Fruit fly (Drosophila melanogaster) whole organism, embryonic: Measurements from ENCODE around the gene CG31792.

Experiments used
- Bteb2 ChIP-seq: fragments of 200-800 bp; sonication (Bioruptor generic); optimal IDR thresholded peaks from 2 replicates; lab custom pipeline; 2016; ENCODE audit warnings: missing biosample characterization, missing genetic modification characterization
- CG10147 ChIP-seq: fragments of 200-800 bp; sonication (Bioruptor generic); optimal IDR thresholded peaks from 2 replicates; lab custom pipeline; 2019; ENCODE audit warnings: missing biosample characterization, mild to moderate bottlenecking, missing genetic modification characterization, moderate library complexity
- CG11723 ChIP-seq: fragments of 200-800 bp; sonication (Bioruptor generic); optimal IDR thresholded peaks from 2 replicates; lab custom pipeline; 2017; ENCODE audit warnings: missing biosample characterization, mild to moderate bottlenecking, missing genetic modification characterization
- CG12659 ChIP-seq: fragments of 200-800 bp; sonication (Bioruptor generic); optimal IDR thresholded peaks from 3 replicates; lab custom pipeline; 2017; ENCODE audit warnings: mild to moderate bottlenecking, missing biosample characterization, missing genetic modification reagents, missing genetic modification characterization
- CG12769 ChIP-seq: fragments of 200-800 bp; sonication (Bioruptor generic); optimal IDR thresholded peaks from 2 replicates; lab custom pipeline; 2019; ENCODE audit warnings: missing biosample characterization, mild to moderate bottlenecking, missing genetic modification characterization, moderate library complexity
- CG13424 ChIP-seq: fragments of 200-800 bp; sonication (Bioruptor generic); optimal IDR thresholded peaks from 2 replicates; lab custom pipeline; 2019; ENCODE audit warnings: missing biosample characterization, mild to moderate bottlenecking, missing genetic modification characterization, moderate library complexity
- CG14050 ChIP-seq: fragments of 200-800 bp; sonication (Bioruptor generic); IDR thresholded peaks from 3 replicates; pipeline ENCODE4 v1.3.6; 2022; ENCODE audit warnings: missing biosample characterization, missing genetic modification characterization
- CG14965 ChIP-seq: fragments of 200-800 bp; sonication (Bioruptor generic); optimal IDR thresholded peaks from 2 replicates; lab custom pipeline; 2016; ENCODE audit warnings: missing biosample characterization, missing genetic modification characterization, borderline replicate concordance
- CG15011 ChIP-seq: fragments of 200-800 bp; sonication (Bioruptor generic); optimal IDR thresholded peaks from 3 replicates; lab custom pipeline; 2018; ENCODE audit warnings: missing biosample characterization, mild to moderate bottlenecking, missing genetic modification characterization
- CG15073 ChIP-seq: fragments of 200-800 bp; sonication (Bioruptor generic); optimal IDR thresholded peaks from 2 replicates; lab custom pipeline; 2016; ENCODE audit warnings: missing biosample characterization, missing genetic modification characterization
- CG1529 ChIP-seq: fragments of 200-800 bp; sonication (Bioruptor generic); optimal IDR thresholded peaks from 3 replicates; lab custom pipeline; 2018; ENCODE audit warnings: missing biosample characterization, missing genetic modification characterization
- CG16779 ChIP-seq: fragments of 200-800 bp; sonication (Bioruptor generic); IDR thresholded peaks from 2 replicates; pipeline ENCODE4 v1.3.6; 2022; ENCODE audit warnings: missing biosample characterization, missing genetic modification characterization
- CG18476 ChIP-seq: fragments of 200-800 bp; sonication (Bioruptor generic); optimal IDR thresholded peaks from 2 replicates; lab custom pipeline; 2016; ENCODE audit warnings: missing biosample characterization, mild to moderate bottlenecking, missing genetic modification characterization
- CG2129 ChIP-seq: fragments of 200-800 bp; sonication (Bioruptor generic); IDR thresholded peaks from 2 replicates; pipeline ENCODE4 v1.3.6; 2022; ENCODE audit warnings: missing biosample characterization, missing genetic modification characterization; ENCODE audit not compliant: partially characterized antibody
- CG31388 ChIP-seq: fragments of 200-800 bp; sonication (Bioruptor generic); optimal IDR thresholded peaks from 2 replicates; lab custom pipeline; 2016; ENCODE audit warnings: missing biosample characterization, missing genetic modification characterization
- CG33557 ChIP-seq: fragments of 200-800 bp; sonication (Bioruptor generic); optimal IDR thresholded peaks from 2 replicates; lab custom pipeline; 2019; ENCODE audit warnings: missing biosample characterization, mild to moderate bottlenecking, missing genetic modification characterization, moderate library complexity
- CG34376 ChIP-seq: fragments of 200-800 bp; sonication (Bioruptor generic); optimal IDR thresholded peaks from 2 replicates; lab custom pipeline; 2018; ENCODE audit warnings: missing biosample characterization, mild to moderate bottlenecking, missing genetic modification characterization
- CG3847 ChIP-seq: fragments of 200-800 bp; sonication (Bioruptor generic); IDR thresholded peaks from 2 replicates; pipeline ENCODE4 v1.3.6; 2022; ENCODE audit warnings: missing biosample characterization, missing genetic modification characterization
- CG4707 ChIP-seq: fragments of 200-800 bp; sonication (Bioruptor generic); optimal IDR thresholded peaks from 2 replicates; lab custom pipeline; 2018; ENCODE audit warnings: missing biosample characterization, mild to moderate bottlenecking, missing genetic modification characterization, moderate library complexity
- CG6272 ChIP-seq: fragments of 200-800 bp; sonication (Bioruptor generic); IDR thresholded peaks from 2 replicates; pipeline ENCODE4 v1.3.6; 2022; ENCODE audit warnings: missing biosample characterization, missing genetic modification characterization
- CTCF ChIP-seq: fragments of 200-800 bp; sonication (Bioruptor generic); optimal IDR thresholded peaks from 2 replicates; lab custom pipeline; 2017; ENCODE audit warnings: missing biosample characterization, mild to moderate bottlenecking, missing genetic modification characterization, moderate library complexity
- Dek ChIP-seq: fragments of 200-800 bp; sonication (Bioruptor generic); optimal IDR thresholded peaks from 3 replicates; lab custom pipeline; 2019; ENCODE audit warnings: missing biosample characterization, mild to moderate bottlenecking, missing genetic modification characterization, moderate library complexity
- Fer2 ChIP-seq: fragments of 200-800 bp; sonication (Bioruptor generic); optimal IDR thresholded peaks from 2 replicates; lab custom pipeline; 2018; ENCODE audit warnings: missing biosample characterization, mild to moderate bottlenecking, missing genetic modification characterization, moderate library complexity
- Fer3 ChIP-seq: fragments of 200-800 bp; sonication (Bioruptor generic); optimal IDR thresholded peaks from 2 replicates; lab custom pipeline; 2018; ENCODE audit warnings: missing biosample characterization, mild to moderate bottlenecking, missing genetic modification characterization, moderate library complexity
- Gug ChIP-seq: fragments of 200-800 bp; sonication (Bioruptor generic); IDR thresholded peaks from 4 replicates; pipeline ENCODE4 v1.3.6; 2022; ENCODE audit warnings: missing biosample characterization, missing genetic modification characterization
- HmgD ChIP-seq: fragments of 200-800 bp; sonication (Bioruptor generic); optimal IDR thresholded peaks from 3 replicates; lab custom pipeline; 2016; ENCODE audit warnings: missing biosample characterization, missing genetic modification characterization
- HmgZ ChIP-seq: fragments of 200-800 bp; sonication (Bioruptor generic); optimal IDR thresholded peaks from 2 replicates; lab custom pipeline; 2018; ENCODE audit warnings: missing biosample characterization, mild to moderate bottlenecking, missing genetic modification characterization
- Hmx ChIP-seq: fragments of 200-800 bp; sonication (Bioruptor generic); optimal IDR thresholded peaks from 2 replicates; lab custom pipeline; 2016; ENCODE audit warnings: missing biosample characterization, missing genetic modification characterization
- Hr3 ChIP-seq: fragments of 200-800 bp; sonication (Bioruptor generic); optimal IDR thresholded peaks from 3 replicates; lab custom pipeline; 2016; ENCODE audit warnings: missing biosample characterization, missing genetic modification characterization
- Hr39 ChIP-seq: fragments of >200 bp; optimal IDR thresholded peaks from 2 replicates; lab custom pipeline; 2017
- Jarid2 ChIP-seq: fragments of 200-800 bp; sonication (Bioruptor generic); optimal IDR thresholded peaks from 3 replicates; lab custom pipeline; 2017; ENCODE audit warnings: mild to moderate bottlenecking, missing biosample characterization, missing genetic modification reagents, missing genetic modification characterization
- Lpt ChIP-seq: fragments of >200 bp; optimal IDR thresholded peaks from 2 replicates; lab custom pipeline; 2018; ENCODE audit warnings: missing biosample characterization, missing genetic modification characterization
- Mad ChIP-seq: fragments of 200-800 bp; sonication (Bioruptor generic); optimal IDR thresholded peaks from 2 replicates; lab custom pipeline; 2016; ENCODE audit warnings: missing biosample characterization, missing genetic modification characterization
- Opbp ChIP-seq: fragments of 200-800 bp; sonication (Bioruptor generic); IDR thresholded peaks from 3 replicates; pipeline ENCODE4 v1.3.6; 2022; ENCODE audit warnings: missing biosample characterization, missing genetic modification characterization; ENCODE audit not compliant: partially characterized antibody
- Usf ChIP-seq: fragments of 200-800 bp; sonication (Bioruptor generic); optimal IDR thresholded peaks from 2 replicates; lab custom pipeline; 2017; ENCODE audit warnings: missing genotype, missing biosample characterization, missing genetic modification characterization
- ab ChIP-seq: fragments of 200-800 bp; sonication (Bioruptor generic); optimal IDR thresholded peaks from 2 replicates; lab custom pipeline; 2016; ENCODE audit warnings: missing biosample characterization, missing genetic modification characterization
- cas ChIP-seq: fragments of 200-800 bp; sonication (Bioruptor generic); IDR thresholded peaks from 2 replicates; pipeline ENCODE4 v1.3.6; 2022; ENCODE audit warnings: missing biosample characterization, missing genetic modification characterization
- esg ChIP-seq: fragments of 200-800 bp; sonication (Bioruptor generic); conservative IDR thresholded peaks from 2 replicates; pipeline ENCODE4 v1.3.6; 2022; ENCODE audit warnings: missing biosample characterization, missing genetic modification characterization
- eve ChIP-seq, 2 experiments: fragments of >200 bp; optimal IDR thresholded peaks; 2 replicates each; lab custom pipeline; 2017; ENCODE audit warnings: missing biosample characterization in 2 of 2, missing genetic modification characterization in 2 of 2
- fd96Cb ChIP-seq: fragments of 200-800 bp; sonication (Bioruptor generic); optimal IDR thresholded peaks from 2 replicates; lab custom pipeline; 2018; ENCODE audit warnings: missing biosample characterization, mild to moderate bottlenecking, missing genetic modification characterization, moderate library complexity
- lilli ChIP-seq: fragments of 200-800 bp; sonication (Bioruptor generic); optimal IDR thresholded peaks from 3 replicates; lab custom pipeline; 2016; ENCODE audit warnings: missing biosample characterization, missing genetic modification characterization
- mam ChIP-seq: fragments of 200-800 bp; sonication (Bioruptor generic); optimal IDR thresholded peaks from 3 replicates; lab custom pipeline; 2016; ENCODE audit warnings: missing biosample characterization, missing genetic modification characterization
- mirr ChIP-seq: fragments of 200-800 bp; sonication (Bioruptor generic); optimal IDR thresholded peaks from 3 replicates; lab custom pipeline; 2018; ENCODE audit warnings: missing biosample characterization, mild to moderate bottlenecking, missing genetic modification characterization
- nerfin-2 ChIP-seq: fragments of 200-800 bp; sonication (Bioruptor generic); IDR thresholded peaks from 2 replicates; pipeline ENCODE4 v1.3.6; 2022; ENCODE audit warnings: missing biosample characterization, missing genetic modification characterization; ENCODE audit not compliant: partially characterized antibody
- pnt ChIP-seq: fragments of 200-800 bp; sonication (Bioruptor generic); optimal IDR thresholded peaks from 3 replicates; lab custom pipeline; 2016; ENCODE audit warnings: missing biosample characterization, missing genetic modification characterization
- pros ChIP-seq: fragments of 200-800 bp; sonication (Bioruptor generic); optimal IDR thresholded peaks from 3 replicates; lab custom pipeline; 2019; ENCODE audit warnings: missing biosample characterization, mild to moderate bottlenecking, missing genetic modification characterization, moderate library complexity
- psq ChIP-seq: fragments of 200-800 bp; sonication (Bioruptor generic); optimal IDR thresholded peaks from 2 replicates; lab custom pipeline; 2017; ENCODE audit warnings: missing biosample characterization, missing genetic modification characterization
- pum ChIP-seq: fragments of 200-800 bp; sonication (Bioruptor generic); optimal IDR thresholded peaks from 2 replicates; lab custom pipeline; 2016; ENCODE audit warnings: missing biosample characterization, missing genetic modification characterization
- repo ChIP-seq: fragments of 200-800 bp; sonication (Bioruptor generic); optimal IDR thresholded peaks from 2 replicates; lab custom pipeline; 2016; ENCODE audit warnings: missing biosample characterization, missing genetic modification characterization
- rib ChIP-seq: fragments of 200-800 bp; sonication (Bioruptor generic); IDR thresholded peaks from 2 replicates; pipeline ENCODE4 v1.3.6; 2022; ENCODE audit warnings: missing biosample characterization, missing genetic modification characterization
- tgo ChIP-seq: fragments of 200-800 bp; sonication (Bioruptor generic); IDR thresholded peaks from 3 replicates; pipeline ENCODE4 v1.3.6; 2022; ENCODE audit warnings: missing biosample characterization, missing genetic modification characterization
- twi ChIP-seq: fragments of 200-800 bp; optimal IDR thresholded peaks from 2 replicates; lab custom pipeline; 2019; ENCODE audit warnings: missing biosample characterization, mild to moderate bottlenecking, missing genetic modification characterization, moderate library complexity
- wek ChIP-seq: fragments of 200-800 bp; sonication (Bioruptor generic); optimal IDR thresholded peaks from 3 replicates; lab custom pipeline; 2018; ENCODE audit warnings: missing biosample characterization, mild to moderate bottlenecking, missing genetic modification characterization, moderate library complexity

The CG31792 gene

DNA sequence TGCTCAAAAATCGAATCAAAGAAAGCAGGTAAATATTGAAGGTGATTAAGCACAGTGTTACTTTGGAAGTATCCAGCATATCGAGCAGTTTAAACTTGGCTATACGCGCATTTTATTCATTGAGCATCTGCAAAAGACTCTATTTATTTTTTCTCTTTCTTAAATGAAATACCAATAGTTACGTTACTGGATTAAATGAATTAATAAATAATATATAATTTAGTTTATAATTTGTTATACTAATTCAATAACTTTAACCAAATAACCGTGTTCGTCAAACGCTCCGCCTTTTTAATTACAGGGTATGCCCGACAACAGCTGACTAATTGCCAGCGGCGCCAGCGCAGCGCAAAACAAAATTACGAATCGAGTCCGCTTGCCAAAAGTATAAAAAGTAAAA is 30.4 kb upstream of the CG31792 start (continued):
- no peak for TF ChIP-seq pum
- TF ChIP-seq CG2129 (GFP tag; lab: Robert Waterston, UW), result no peak
- TF ChIP-seq wek (GFP tag; lab: Kevin White, UChicago), result no peak
- TF ChIP-seq CG18476 (GFP tag; lab: Kevin White, UChicago), result no peak
- TF ChIP-seq pros, result no peak
- TF ChIP-seq CG15073 (GFP tag; lab: Kevin White, UChicago), result no peak
- TF ChIP-seq CG34376, result no peak
- no peak for TF ChIP-seq Hr39 (lab: Kevin White, UChicago)
- no peak for TF ChIP-seq mirr
- 0 out of 2 replicates have a peak, but pooled peaks have one; percentile 31 for TF ChIP-seq CG6272
- TF ChIP-seq tgo (GFP tag; lab: Robert Waterston, UW), result peak; percentile 65
- peak; percentile 60 for TF ChIP-seq CG3847
- TF ChIP-seq Bteb2, result no peak
- peak; percentile 19 for TF ChIP-seq CG13424 (tag; lab: Kevin White, UChicago)
- 0 out of 2 replicates have a peak, but pooled peaks have one; percentile 12 for TF ChIP-seq cas (GFP tag; lab: Robert Waterston, UW)
- no peak for TF ChIP-seq CG15011
- no peak for TF ChIP-seq CG33557 (GFP tag; lab: Kevin White, UChicago)
- no peak for TF ChIP-seq HmgZ (tag; lab: Kevin White, UChicago)
- TF ChIP-seq Fer3, result peak; percentile 67
- no peak for TF ChIP-seq CG12769 (tag; lab: Kevin White, UChicago)
- no peak for TF ChIP-seq repo (GFP tag; lab: Kevin White, UChicago)
- TF ChIP-seq Hmx (GFP tag; lab: Kevin White, UChicago), result no peak
- TF ChIP-seq CG11723 (GFP tag; lab: Kevin White, UChicago), result no peak
- no peak for TF ChIP-seq CG31388
- TF ChIP-seq CG10147 (GFP tag; lab: Kevin White, UChicago), result no peak
- no peak for TF ChIP-seq Lpt (GFP tag; lab: Kevin White, UChicago)
- no peak for TF ChIP-seq fd96Cb (tag; lab: Kevin White, UChicago)
- no peak for TF ChIP-seq twi
- peak; percentile 14; the same call in 1 of the 4 replicates for TF ChIP-seq Gug (GFP tag; lab: Robert Waterston, UW)
- TF ChIP-seq ab (GFP tag; lab: Kevin White, UChicago), result no peak
- peak; percentile 34 for TF ChIP-seq Dek (tag; lab: Kevin White, UChicago)
- TF ChIP-seq Mad (GFP tag; lab: Kevin White, UChicago), result no peak
- no peak for TF ChIP-seq Jarid2 (GFP tag; lab: Kevin White, UChicago)
- no peak for TF ChIP-seq Usf (GFP tag; lab: Kevin White, UChicago)
- TF ChIP-seq Hr3 (GFP tag; lab: Kevin White, UChicago), result no peak
- TF ChIP-seq CTCF (GFP tag; lab: Kevin White, UChicago), result no peak
- TF ChIP-seq HmgD, result no peak
- no peak for TF ChIP-seq CG4707 (GFP tag; lab: Kevin White, UChicago)
- no peak for TF ChIP-seq Opbp (GFP tag; lab: Robert Waterston, UW)
- no peak for TF ChIP-seq pnt
- no peak for TF ChIP-seq eve (GFP tag; optimal IDR thresholded peaks at IDR 0.05; lab: Kevin White, UChicago)
- TF ChIP-seq CG16779 (GFP tag; lab: Robert Waterston, UW), result no peak
- TF ChIP-seq CG14965 (GFP tag; lab: Kevin White, UChicago), result no peak
- no peak for TF ChIP-seq psq (GFP tag; lab: Kevin White, UChicago)
- peak; percentile 36 for TF ChIP-seq CG12659
- TF ChIP-seq CG1529 (GFP tag; lab: Kevin White, UChicago), result no peak
- peak; percentile 40; the same call in 1 of the 2 replicates for TF ChIP-seq esg
- TF ChIP-seq mam (GFP tag; lab: Kevin White, UChicago), result no peak
- TF ChIP-seq nerfin-2 (GFP tag; lab: Robert Waterston, UW), result no peak
- TF ChIP-seq Fer2 (tag; lab: Kevin White, UChicago), result no peak
- no peak for TF ChIP-seq CG14050
- peak; percentile 5 for TF ChIP-seq lilli (GFP tag; lab: Kevin White, UChicago)
- TF ChIP-seq rib, result no peak
